Fruit fly (Drosophila melanogaster) whole organism: ENCODE measurements around the gene RpS10b.

ENCODE experiments used
- CG8478 ChIP-seq: fragments of >200 bp; optimal IDR thresholded peaks from 2 replicates; lab custom pipeline; 2018; ENCODE audit warnings: inconsistent platforms
- Dll ChIP-seq: fragments of >200 bp; optimal IDR thresholded peaks from 2 replicates; lab custom pipeline; 2017
- pan ChIP-seq: fragments of >200 bp; optimal IDR thresholded peaks from 2 replicates; lab custom pipeline; 2017

DNA sequence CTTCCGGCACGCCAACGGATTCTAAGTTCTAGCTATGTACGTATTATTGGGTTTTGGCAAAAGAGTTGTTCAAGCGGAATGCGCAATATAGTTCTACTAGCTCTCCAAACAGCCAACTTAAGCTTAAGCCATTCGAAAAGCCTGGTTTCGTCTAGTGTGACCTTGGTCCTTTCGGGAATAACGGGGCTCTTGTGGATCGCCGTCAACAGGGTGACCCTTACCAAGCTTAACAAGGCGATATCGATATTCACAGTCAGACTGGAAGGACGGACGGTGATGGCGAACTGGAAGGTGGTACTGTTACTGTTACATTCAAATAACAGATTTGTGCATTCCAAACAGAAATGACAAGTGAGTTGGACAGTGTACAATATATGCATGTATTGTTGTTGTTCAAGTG is 24.1 kb upstream of the RpS10b start:
- TF ChIP-seq Dll (lab: Kevin White, UChicago) (no peak), pan (lab: Kevin White, UChicago) (no peak), CG8478 (lab: Kevin White, UChicago) (no peak)
